Fruit fly (Drosophila melanogaster): ENCODE results near the gene ouib.

The ouib gene

dm6 chr3R:8744198-8744597, 18.9 kb downstream of the ouib start (continued):
- TF ChIP-seq CG8944 (GFP tag; optimal IDR thresholded peaks at IDR 0.05), result peak; percentile 51
- TF ChIP-seq fd102C (GFP tag; optimal IDR thresholded peaks at IDR 0.05), result no peak
- peak; percentile 19; the same call in 1 of the 2 replicates for TF ChIP-seq crol (GFP tag; IDR thresholded peaks at IDR 0.05)
- TF ChIP-seq CG16779 (GFP tag; IDR thresholded peaks at IDR 0.05), result no peak
- TF ChIP-seq CG18476 (GFP tag; optimal IDR thresholded peaks at IDR 0.05), result no peak
- no peak for TF ChIP-seq HLHmδ (GFP tag; optimal IDR thresholded peaks at IDR 0.05)
- no peak for TF ChIP-seq kay (GFP tag; optimal IDR thresholded peaks at IDR 0.05)
- TF ChIP-seq Oaz (GFP tag; IDR thresholded peaks at IDR 0.05), result no peak
- no peak for TF ChIP-seq CrebB (tag; optimal IDR thresholded peaks at IDR 0.05)
- peak; percentile 2 for TF ChIP-seq Mes4 (GFP tag; optimal IDR thresholded peaks at IDR 0.05)
- TF ChIP-seq fd96Cb (tag; optimal IDR thresholded peaks at IDR 0.05), result no peak
- TF ChIP-seq Bteb2 (GFP tag; optimal IDR thresholded peaks at IDR 0.05), result no peak
- no peak for TF ChIP-seq twi (tag; optimal IDR thresholded peaks at IDR 0.05)
- TF ChIP-seq gcm2 (GFP tag; optimal IDR thresholded peaks at IDR 0.05), result peak; percentile 24
- TF ChIP-seq odd (GFP tag; optimal IDR thresholded peaks at IDR 0.05), result peak; percentile 14
- peak; percentile 12; the same call in 2 of the 3 replicates for TF ChIP-seq CG14050 (GFP tag; IDR thresholded peaks at IDR 0.05)
- TF ChIP-seq CG8924 (tag; optimal IDR thresholded peaks at IDR 0.05), result peak; percentile 7
- no peak for TF ChIP-seq CG42726 (GFP tag; IDR thresholded peaks at IDR 0.05; ENCODE audit: partially characterized antibody)
- TF ChIP-seq gce (GFP tag; IDR thresholded peaks at IDR 0.05), result 0 out of 3 replicates have a peak, but pooled peaks have one; percentile 14
- no peak for TF ChIP-seq CG2889 (GFP tag; IDR thresholded peaks at IDR 0.05)
- TF ChIP-seq run (tag; optimal IDR thresholded peaks at IDR 0.05), result peak; percentile 9
- TF ChIP-seq da (GFP tag; optimal IDR thresholded peaks at IDR 0.05), result no peak
- TF ChIP-seq sd (tag; optimal IDR thresholded peaks at IDR 0.05), result peak; percentile 8
- TF ChIP-seq al (GFP tag; IDR thresholded peaks at IDR 0.05), result no peak
- no peak for TF ChIP-seq CG2199 (GFP tag; IDR thresholded peaks at IDR 0.05)
- TF ChIP-seq CG13287 (GFP tag; IDR thresholded peaks at IDR 0.05; ENCODE audit: partially characterized antibody), result no peak
- 0 out of 2 replicates have a peak, but pooled peaks have one; percentile 31 for TF ChIP-seq E2f2 (GFP tag; IDR thresholded peaks at IDR 0.05)
- TF ChIP-seq ken (GFP tag; IDR thresholded peaks at IDR 0.05), result peak; percentile 33; the same call in 1 of the 3 replicates
- TF ChIP-seq chm (GFP tag; IDR thresholded peaks at IDR 0.05), result peak; percentile 54; the same call in 1 of the 2 replicates
- peak; percentile 3 for TF ChIP-seq CG3407 (GFP tag; optimal IDR thresholded peaks at IDR 0.05)
- TF ChIP-seq pan (optimal IDR thresholded peaks at IDR 0.05), result no peak
- peak in 1 of 2 experiments; percentile 48 for TF ChIP-seq pan (GFP tag; optimal IDR thresholded peaks at IDR 0.05 in 1 of 2, IDR thresholded peaks at IDR 0.05 in 1 of 2)
- TF ChIP-seq zfh1 (GFP tag; IDR thresholded peaks at IDR 0.05), result peak; percentile 40; the same call in 1 of the 3 replicates
- TF ChIP-seq Fer3 (tag; optimal IDR thresholded peaks at IDR 0.05), result no peak
- TF ChIP-seq row (GFP tag; IDR thresholded peaks at IDR 0.05), result peak; percentile 85
- peak; percentile 39; the same call in 1 of the 2 replicates for TF ChIP-seq CG32767 (GFP tag; IDR thresholded peaks at IDR 0.05)
- peak; percentile 44 for TF ChIP-seq CG30403 (GFP tag; optimal IDR thresholded peaks at IDR 0.05)
- peak; percentile 50 for TF ChIP-seq lab (GFP tag; optimal IDR thresholded peaks at IDR 0.05)
- TF ChIP-seq ftz-f1 (GFP tag; optimal IDR thresholded peaks at IDR 0.05), result no peak
- no peak for TF ChIP-seq CG8765 (GFP tag; IDR thresholded peaks at IDR 0.05)
- peak; percentile 51 for TF ChIP-seq CG7556 (GFP tag; optimal IDR thresholded peaks at IDR 0.05)
- TF ChIP-seq CG16813 (GFP tag; IDR thresholded peaks at IDR 0.05; ENCODE audit: partially characterized antibody), result no peak
- peak; percentile 11; the same call in 1 of the 3 replicates for TF ChIP-seq B-H1 (GFP tag; IDR thresholded peaks at IDR 0.05)
- TF ChIP-seq nerfin-1 (tag; optimal IDR thresholded peaks at IDR 0.05), result no peak
- peak; percentile 11 for TF ChIP-seq CG8089 (GFP tag; optimal IDR thresholded peaks at IDR 0.05)
- no peak for TF ChIP-seq CG6175 (GFP tag; IDR thresholded peaks at IDR 0.05)
- peak; percentile 50 for TF ChIP-seq sug (tag; optimal IDR thresholded peaks at IDR 0.05)
- no peak for TF ChIP-seq p53 (GFP tag; optimal IDR thresholded peaks at IDR 0.05)
- no peak for TF ChIP-seq CG4282 (GFP tag; optimal IDR thresholded peaks at IDR 0.05)
- no peak for TF ChIP-seq Dbx (GFP tag; IDR thresholded peaks at IDR 0.05)
- TF ChIP-seq CG7271 (tag; optimal IDR thresholded peaks at IDR 0.05), result no peak
- TF ChIP-seq gcm (GFP tag; optimal IDR thresholded peaks at IDR 0.05), result peak; percentile 33
